Worm (Caenorhabditis elegans): ENCODE measurements around the gene Y116A8C.465.
"Not testable (repeated sequence)": the region's sequence is repeated elsewhere in the genome, so short reads cannot be mapped to it uniquely, and the experiment has no call there.

Gene Y116A8C.465

ce11 chrIV:17048257-17048656 is 16.8 kb upstream of the Y116A8C.465 start, which contains the start of gene athp-3:
athp-3 (minus strand) TSS chrIV:17048357.
- no peak for TF ChIP-seq tra-4 (tag; optimal IDR thresholded peaks at IDR 0.05)
- TF ChIP-seq ets-7 (tag; optimal IDR thresholded peaks at IDR 0.05): no peak
- no peak for TF ChIP-seq F13C5.2 (tag; optimal IDR thresholded peaks at IDR 0.05)
- TF ChIP-seq hmg-4 (GFP tag; optimal IDR thresholded peaks at IDR 0.05): no peak
- no peak for TF ChIP-seq tbx-37 (GFP tag; conservative IDR thresholded peaks at IDR 0.05)
- no peak for TF ChIP-seq flt-1 (GFP tag; IDR thresholded peaks at IDR 0.05)
- TF ChIP-seq scrt-1 (GFP tag; IDR thresholded peaks at IDR 0.05): no peak
- no peak for TF ChIP-seq sea-1 (GFP tag; conservative IDR thresholded peaks at IDR 0.05)
- TF ChIP-seq hnd-1 (tag; optimal IDR thresholded peaks at IDR 0.05): no peak
- no peak for TF ChIP-seq B0310.2 (tag; optimal IDR thresholded peaks at IDR 0.05)

DNA sequence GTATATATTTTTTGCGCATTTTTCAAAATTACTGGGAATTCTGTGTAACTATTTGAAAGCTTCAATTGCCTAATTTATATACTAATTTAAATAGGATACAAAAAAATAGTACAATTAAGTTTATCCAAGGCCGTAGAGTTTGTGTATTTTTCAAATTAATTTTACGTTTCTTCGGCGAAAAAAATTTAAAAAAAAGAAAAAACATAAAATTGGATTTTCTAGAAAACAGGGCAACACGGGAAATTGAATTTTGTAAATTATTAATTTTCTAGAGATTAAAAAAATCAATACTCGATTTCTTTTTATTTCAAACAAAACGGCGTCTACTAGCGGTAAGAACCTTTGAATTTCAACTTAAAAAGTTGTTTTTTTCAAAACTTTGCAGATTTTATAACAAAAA is 11.8 kb upstream of the Y116A8C.465 start, which contains the start of gene Y116A8C.23:
TSS of gene Y116A8C.23 (plus strand) at position 301 of the 400 bp plus-strand sequence.
- TF ChIP-seq tbx-11 (GFP tag; IDR thresholded peaks at IDR 0.05): no peak
- no peak for TF ChIP-seq hmbx-1 (tag; optimal IDR thresholded peaks at IDR 0.05)
- TF ChIP-seq hnd-1 (tag; optimal IDR thresholded peaks at IDR 0.05): no peak
- TF ChIP-seq ceh-36 (tag; optimal IDR thresholded peaks at IDR 0.05): no peak
- no peak for TF ChIP-seq ets-7 (tag; optimal IDR thresholded peaks at IDR 0.05)
- TF ChIP-seq flt-1 (GFP tag; IDR thresholded peaks at IDR 0.05): no peak
- TF ChIP-seq tbx-37 (GFP tag; conservative IDR thresholded peaks at IDR 0.05): no peak
- TF ChIP-seq aly-1 (tag; optimal IDR thresholded peaks at IDR 0.05): no peak
- TF ChIP-seq F13C5.2 (tag; optimal IDR thresholded peaks at IDR 0.05): no peak
- no peak for TF ChIP-seq tra-4 (tag; optimal IDR thresholded peaks at IDR 0.05)
- no peak for TF ChIP-seq sea-1 (GFP tag; conservative IDR thresholded peaks at IDR 0.05)

ce11 chrIV:17058036-17058435 is 7.0 kb upstream of the Y116A8C.465 start, which contains the start of gene Y116A8C.44:
Y116A8C.44 (minus strand) TSS chrIV:17058136.
- TF ChIP-seq hmbx-1 (tag; optimal IDR thresholded peaks at IDR 0.05) (no peak), flt-1 (GFP tag; IDR thresholded peaks at IDR 0.05) (no peak), ceh-36 (tag; optimal IDR thresholded peaks at IDR 0.05) (no peak), ets-7 (tag; optimal IDR thresholded peaks at IDR 0.05) (no peak), B0310.2 (tag; optimal IDR thresholded peaks at IDR 0.05) (no peak), ama-1 (optimal IDR thresholded peaks at IDR 0.05) (no peak), ceh-13 (GFP tag; optimal IDR thresholded peaks at IDR 0.05) (no peak), tra-4 (tag; optimal IDR thresholded peaks at IDR 0.05) (no peak), sea-1 (GFP tag; conservative IDR thresholded peaks at IDR 0.05) (no peak), scrt-1 (GFP tag; IDR thresholded peaks at IDR 0.05) (no peak), hmg-4 (GFP tag; optimal IDR thresholded peaks at IDR 0.05) (no peak), aly-1 (tag; optimal IDR thresholded peaks at IDR 0.05) (no peak), F13C5.2 (tag; optimal IDR thresholded peaks at IDR 0.05) (no peak), hnd-1 (tag; optimal IDR thresholded peaks at IDR 0.05) (no peak)

DNA sequence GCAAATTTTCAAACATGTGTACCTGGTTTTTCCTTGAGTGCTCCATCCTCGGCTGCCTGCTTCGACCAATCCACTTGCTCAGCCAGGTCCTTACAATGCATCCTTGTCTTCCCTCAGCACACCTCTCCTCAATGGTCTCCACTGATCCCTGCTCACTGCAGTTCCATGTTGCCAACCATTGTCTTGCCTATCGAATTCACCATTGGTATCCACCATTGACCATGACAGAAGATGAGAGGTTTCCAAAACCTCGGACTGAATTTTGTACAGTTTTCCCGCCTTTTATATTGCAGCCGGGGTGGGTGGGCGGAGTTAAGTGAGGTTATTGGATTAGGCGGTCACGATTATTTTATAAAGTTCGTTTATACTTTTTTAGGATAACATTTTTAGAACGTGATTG is 1.3 kb upstream of the Y116A8C.465 start, which contains the start of gene Y116A8C.467:
TSS of gene Y116A8C.467 (minus strand) at position 101 of the 400 bp plus-strand sequence.
- TF ChIP-seq B0310.2 (tag; optimal IDR thresholded peaks at IDR 0.05); sea-1 (GFP tag; conservative IDR thresholded peaks at IDR 0.05); hmg-4 (GFP tag; optimal IDR thresholded peaks at IDR 0.05): not testable (repeated sequence)

DNA sequence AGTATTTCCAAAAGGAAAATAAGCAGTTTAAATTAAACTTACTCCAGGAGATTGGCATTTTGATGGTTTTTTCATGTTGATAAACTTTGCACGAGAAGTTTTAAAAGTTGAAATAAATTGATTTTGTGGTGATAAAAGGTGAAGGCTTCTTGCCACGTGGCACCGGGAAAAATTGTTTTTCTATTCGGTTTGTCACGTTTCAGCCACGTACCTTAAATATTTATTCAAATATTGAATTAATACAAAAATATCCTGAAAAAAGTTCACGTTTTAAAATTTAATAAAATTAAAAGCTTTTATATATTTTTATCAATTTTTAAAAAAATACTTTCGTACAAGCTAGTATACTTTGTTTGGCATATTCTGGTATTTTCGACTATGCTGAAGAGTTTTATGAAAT is 5.8 kb downstream of the Y116A8C.465 start, which contains the start of gene Y116A8C.24:
TSS of gene Y116A8C.24 (minus strand) at position 101 of the 400 bp plus-strand sequence.
- TF ChIP-seq aly-1, hmbx-1, hnd-1 (tag; optimal IDR thresholded peaks at IDR 0.05): not testable (repeated sequence)

DNA sequence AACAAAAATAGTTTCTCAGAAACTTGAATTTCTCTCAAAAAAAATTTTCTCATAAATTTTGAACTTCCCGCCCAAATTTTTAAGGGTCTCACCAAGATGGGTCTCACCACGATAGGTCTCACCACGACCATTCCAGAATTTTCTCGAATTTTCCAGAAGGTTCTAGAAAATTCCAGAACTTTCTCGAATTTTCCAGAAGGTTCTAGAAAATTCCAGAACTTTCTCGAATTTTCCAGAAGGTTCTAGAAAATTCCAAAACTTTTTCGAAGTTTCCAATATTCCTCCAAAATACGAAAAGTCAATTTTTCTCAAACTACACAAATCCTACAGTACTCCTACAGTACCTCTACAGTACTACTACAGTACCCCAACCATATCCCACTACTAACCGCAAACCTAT is 11.0 kb downstream of the Y116A8C.465 start:
- 0 out of 2 replicates have a peak, but pooled peaks have one; percentile 33 for TF ChIP-seq pes-1 (GFP tag; IDR thresholded peaks at IDR 0.05)

DNA sequence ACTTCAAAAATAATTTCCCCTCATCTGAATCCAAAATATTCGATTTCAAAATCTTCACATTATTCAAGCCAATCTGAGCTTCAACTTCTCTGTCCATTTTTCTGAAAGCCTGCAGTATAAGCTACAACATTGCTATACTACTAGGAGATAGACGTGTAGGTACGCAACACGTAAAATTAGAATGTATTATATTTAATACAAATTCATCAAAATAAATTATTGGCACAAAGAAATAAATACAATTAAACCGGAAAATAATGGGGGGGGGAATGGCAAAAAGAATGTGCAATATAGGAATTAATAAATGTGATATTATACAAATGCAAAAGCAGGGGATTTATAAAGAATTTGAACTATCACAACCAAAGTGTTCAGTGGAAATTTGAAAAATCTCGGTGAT is 13.6 kb downstream of the Y116A8C.465 start, which contains the start of gene Y116A8C.25:
TSS of gene Y116A8C.25 (minus strand) at position 101 of the 400 bp plus-strand sequence.
- TF ChIP-seq pes-1 (GFP tag; IDR thresholded peaks at IDR 0.05) (no peak), hnd-1 (tag; optimal IDR thresholded peaks at IDR 0.05) (no peak), F13C5.2 (tag; optimal IDR thresholded peaks at IDR 0.05) (no peak), ets-7 (tag; optimal IDR thresholded peaks at IDR 0.05) (no peak), scrt-1 (GFP tag; IDR thresholded peaks at IDR 0.05) (no peak), tbx-11 (GFP tag; IDR thresholded peaks at IDR 0.05) (no peak), ceh-36 (tag; optimal IDR thresholded peaks at IDR 0.05) (no peak), sea-1 (GFP tag; conservative IDR thresholded peaks at IDR 0.05) (no peak), hmbx-1 (tag; optimal IDR thresholded peaks at IDR 0.05) (no peak), ceh-13 (GFP tag; optimal IDR thresholded peaks at IDR 0.05) (no peak), B0310.2 (tag; optimal IDR thresholded peaks at IDR 0.05) (no peak), ama-1 (optimal IDR thresholded peaks at IDR 0.05) (no peak)

DNA sequence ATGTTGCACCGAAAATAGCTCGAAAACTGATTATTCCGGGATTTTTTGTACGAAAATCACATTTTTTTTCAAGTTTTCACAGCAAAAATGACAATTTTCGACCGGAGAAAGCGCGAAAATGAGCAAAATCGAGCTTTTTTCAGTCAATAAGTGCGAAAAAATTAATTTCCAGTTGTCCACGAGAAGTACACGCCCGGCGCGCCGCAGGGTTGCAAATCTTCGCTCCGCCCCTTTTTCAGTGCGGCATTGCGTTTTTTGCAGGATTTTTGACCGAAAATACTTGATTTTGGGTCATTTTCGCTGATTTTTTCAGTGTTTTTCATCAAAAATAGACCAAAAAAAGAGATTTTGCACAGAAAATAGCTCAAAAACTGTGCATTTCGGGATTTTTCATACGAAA is 19.3 kb downstream of the Y116A8C.465 start:
- TF ChIP-seq ceh-36 (tag; optimal IDR thresholded peaks at IDR 0.05) (no peak), tra-4 (tag; optimal IDR thresholded peaks at IDR 0.05) (no peak), tbx-37 (GFP tag; conservative IDR thresholded peaks at IDR 0.05) (no peak), ets-7 (tag; optimal IDR thresholded peaks at IDR 0.05) (no peak)

DNA sequence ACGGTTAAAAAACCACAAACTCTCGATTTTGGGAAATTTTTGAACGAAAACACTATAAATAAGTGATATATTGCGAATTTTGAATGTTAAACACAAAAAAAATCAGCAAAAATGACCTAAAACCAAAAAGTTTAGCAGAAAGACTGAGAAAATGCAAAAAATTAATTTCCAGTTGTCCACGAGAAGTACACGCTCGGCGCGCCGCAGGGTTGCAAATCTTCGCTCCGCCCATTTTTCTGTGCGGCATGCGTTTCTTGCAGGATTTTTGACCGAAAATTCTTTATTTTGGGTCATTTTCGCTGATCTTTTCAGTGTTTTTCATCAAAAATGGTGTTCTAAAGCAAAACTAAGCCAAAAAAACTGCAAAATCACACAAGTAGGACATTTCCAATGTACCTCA is 19.8 kb downstream of the Y116A8C.465 start:
- no peak for TF ChIP-seq tbx-11 (GFP tag; IDR thresholded peaks at IDR 0.05)
- TF ChIP-seq hnd-1 (tag; optimal IDR thresholded peaks at IDR 0.05): no peak
- no peak for TF ChIP-seq flt-1 (GFP tag; IDR thresholded peaks at IDR 0.05)
- no peak for TF ChIP-seq tra-4 (tag; optimal IDR thresholded peaks at IDR 0.05)
- TF ChIP-seq ets-7 (tag; optimal IDR thresholded peaks at IDR 0.05): no peak
- TF ChIP-seq aly-1 (tag; optimal IDR thresholded peaks at IDR 0.05): no peak
- no peak for TF ChIP-seq hmbx-1 (tag; optimal IDR thresholded peaks at IDR 0.05)
- TF ChIP-seq pes-1 (GFP tag; IDR thresholded peaks at IDR 0.05): no peak
- no peak for TF ChIP-seq ceh-36 (tag; optimal IDR thresholded peaks at IDR 0.05)
